Fruit fly (Drosophila melanogaster): ENCODE results near the gene Nle.

dm6 chr2L:577186-577585 is 9.3 kb upstream of the Nle start, which contains the start of gene Pph13:
- TF ChIP-seq CG32006 (GFP tag; optimal IDR thresholded peaks at IDR 0.05): no peak
- TF ChIP-seq CG1621 (tag; optimal IDR thresholded peaks at IDR 0.05): no peak
- no peak for TF ChIP-seq pdm3 (GFP tag; optimal IDR thresholded peaks at IDR 0.05)
- no peak for TF ChIP-seq Lpt (GFP tag; optimal IDR thresholded peaks at IDR 0.05)
- TF ChIP-seq Hr39 (GFP tag; optimal IDR thresholded peaks at IDR 0.05): no peak
- TF ChIP-seq CG15336 (GFP tag; IDR thresholded peaks at IDR 0.05): no peak
- no peak for TF ChIP-seq Ets21C (GFP tag; optimal IDR thresholded peaks at IDR 0.05)
- no peak for TF ChIP-seq topi (GFP tag; optimal IDR thresholded peaks at IDR 0.05)
- no peak for TF ChIP-seq Sox15 (GFP tag; optimal IDR thresholded peaks at IDR 0.05)
- no peak for TF ChIP-seq OdsH (GFP tag; optimal IDR thresholded peaks at IDR 0.05)
- no peak for TF ChIP-seq CG7368 (GFP tag; optimal IDR thresholded peaks at IDR 0.05)

Measured in whole organism, prepupa.